Fruit fly (Drosophila melanogaster) whole organism, embryonic: Measurements from ENCODE around the gene CG32320.

Experiments
- CG10543 ChIP-seq: fragments of 200-800 bp; sonication (Bioruptor generic); optimal IDR thresholded peaks from 3 replicates; lab custom pipeline; 2017; ENCODE audit warnings: missing biosample characterization, mild to moderate bottlenecking, missing genetic modification characterization, moderate library complexity
- CG10565 ChIP-seq: fragments of 200-800 bp; sonication (Bioruptor generic); optimal IDR thresholded peaks from 3 replicates; lab custom pipeline; 2016; ENCODE audit warnings: missing biosample characterization, mild to moderate bottlenecking, missing genetic modification characterization
- CG11093 ChIP-seq: fragments of 200-800 bp; sonication (Bioruptor generic); IDR thresholded peaks from 3 replicates; pipeline ENCODE4 v1.3.6; 2022; ENCODE audit warnings: missing biosample characterization, missing genetic modification characterization
- CG11398 ChIP-seq: fragments of 200-800 bp; sonication (Bioruptor generic); optimal IDR thresholded peaks from 2 replicates; lab custom pipeline; 2016; ENCODE audit warnings: missing biosample characterization, missing genetic modification characterization
- CG12071 ChIP-seq: fragments of 200-800 bp; sonication (Bioruptor generic); optimal IDR thresholded peaks from 3 replicates; lab custom pipeline; 2018; ENCODE audit warnings: missing biosample characterization, mild to moderate bottlenecking, missing genetic modification characterization
- CG12769 ChIP-seq: fragments of 200-800 bp; sonication (Bioruptor generic); optimal IDR thresholded peaks from 2 replicates; lab custom pipeline; 2019; ENCODE audit warnings: missing biosample characterization, mild to moderate bottlenecking, missing genetic modification characterization, moderate library complexity
- CG14014 ChIP-seq: fragments of 200-800 bp; sonication (Bioruptor generic); IDR thresholded peaks from 2 replicates; pipeline ENCODE4 v1.3.6; 2022; ENCODE audit warnings: missing biosample characterization, missing genetic modification characterization
- CG14965 ChIP-seq: fragments of 200-800 bp; sonication (Bioruptor generic); optimal IDR thresholded peaks from 2 replicates; lab custom pipeline; 2016; ENCODE audit warnings: missing biosample characterization, missing genetic modification characterization, borderline replicate concordance
- CG1602 ChIP-seq: fragments of 200-800 bp; sonication (Bioruptor generic); optimal IDR thresholded peaks from 3 replicates; lab custom pipeline; 2016; ENCODE audit warnings: missing biosample characterization, missing genetic modification characterization
- CG18476 ChIP-seq: fragments of 200-800 bp; sonication (Bioruptor generic); optimal IDR thresholded peaks from 2 replicates; lab custom pipeline; 2016; ENCODE audit warnings: missing biosample characterization, mild to moderate bottlenecking, missing genetic modification characterization
- CG2129 ChIP-seq: fragments of 200-800 bp; sonication (Bioruptor generic); IDR thresholded peaks from 2 replicates; pipeline ENCODE4 v1.3.6; 2022; ENCODE audit warnings: missing biosample characterization, missing genetic modification characterization; ENCODE audit not compliant: partially characterized antibody
- CG30431 ChIP-seq: fragments of 200-800 bp; sonication (Bioruptor generic); optimal IDR thresholded peaks from 2 replicates; lab custom pipeline; 2017; ENCODE audit warnings: missing biosample characterization, missing genetic modification characterization
- CG34376 ChIP-seq: fragments of 200-800 bp; sonication (Bioruptor generic); optimal IDR thresholded peaks from 2 replicates; lab custom pipeline; 2018; ENCODE audit warnings: missing biosample characterization, mild to moderate bottlenecking, missing genetic modification characterization
- CG3847 ChIP-seq: fragments of 200-800 bp; sonication (Bioruptor generic); IDR thresholded peaks from 2 replicates; pipeline ENCODE4 v1.3.6; 2022; ENCODE audit warnings: missing biosample characterization, missing genetic modification characterization
- CG4328 ChIP-seq: fragments of 200-800 bp; sonication (Bioruptor generic); optimal IDR thresholded peaks from 3 replicates; lab custom pipeline; 2017; ENCODE audit warnings: missing biosample characterization, missing genetic modification reagents, missing genetic modification characterization
- CG4404 ChIP-seq: fragments of 200-800 bp; sonication (Bioruptor generic); IDR thresholded peaks from 2 replicates; pipeline ENCODE4 v1.3.6; 2022; ENCODE audit warnings: missing biosample characterization, missing genetic modification characterization
- CG6254 ChIP-seq: fragments of 200-800 bp; sonication (Bioruptor generic); optimal IDR thresholded peaks from 3 replicates; lab custom pipeline; 2017; ENCODE audit warnings: mild to moderate bottlenecking, missing biosample characterization, missing genetic modification reagents, missing genetic modification characterization
- D19A ChIP-seq: fragments of 200-800 bp; optimal IDR thresholded peaks from 3 replicates; lab custom pipeline; 2019; ENCODE audit warnings: missing biosample characterization, mild to moderate bottlenecking, missing genetic modification characterization, moderate library complexity
- Deaf1 ChIP-seq: fragments of 200-800 bp; optimal IDR thresholded peaks from 3 replicates; lab custom pipeline; 2019; ENCODE audit warnings: missing biosample characterization, mild to moderate bottlenecking, missing genetic modification characterization, moderate library complexity
- Dref ChIP-seq: fragments of 200-800 bp; sonication (Bioruptor generic); IDR thresholded peaks from 2 replicates; pipeline ENCODE4 v1.3.6; 2022; ENCODE audit warnings: missing biosample characterization, missing genetic modification characterization
- Ets97D ChIP-seq: fragments of 200-800 bp; sonication (Bioruptor generic); optimal IDR thresholded peaks from 3 replicates; lab custom pipeline; 2016; ENCODE audit warnings: missing biosample characterization, missing genetic modification characterization
- Fer2 ChIP-seq: fragments of 200-800 bp; sonication (Bioruptor generic); optimal IDR thresholded peaks from 2 replicates; lab custom pipeline; 2018; ENCODE audit warnings: missing biosample characterization, mild to moderate bottlenecking, missing genetic modification characterization, moderate library complexity
- HLH3B ChIP-seq: fragments of 200-800 bp; sonication (Bioruptor generic); IDR thresholded peaks from 2 replicates; pipeline ENCODE4 v1.3.6; 2022; ENCODE audit warnings: missing biosample characterization, missing genetic modification characterization
- HmgD ChIP-seq: fragments of 200-800 bp; sonication (Bioruptor generic); optimal IDR thresholded peaks from 3 replicates; lab custom pipeline; 2016; ENCODE audit warnings: missing biosample characterization, missing genetic modification characterization
- Med ChIP-seq: fragments of 200-800 bp; sonication (Bioruptor generic); peaks from one replicate; lab custom pipeline; 2016; ENCODE audit warnings: missing biosample characterization, missing genetic modification characterization, mild to moderate bottlenecking, inconsistent platforms, moderate library complexity
- Poxn ChIP-seq: fragments of 200-800 bp; sonication (Bioruptor generic); IDR thresholded peaks from 2 replicates; pipeline ENCODE4 v1.3.6; 2022; ENCODE audit warnings: missing biosample characterization, missing genetic modification characterization
- TFAM ChIP-seq: fragments of 200-800 bp; sonication (Bioruptor generic); optimal IDR thresholded peaks from 2 replicates; lab custom pipeline; 2017; ENCODE audit warnings: missing biosample characterization, missing genetic modification characterization, inconsistent platforms
- Usf ChIP-seq: fragments of 200-800 bp; sonication (Bioruptor generic); optimal IDR thresholded peaks from 2 replicates; lab custom pipeline; 2017; ENCODE audit warnings: missing genotype, missing biosample characterization, missing genetic modification characterization
- ara ChIP-seq: fragments of 200-800 bp; sonication (Bioruptor generic); IDR thresholded peaks from 2 replicates; pipeline ENCODE4 v1.3.6; 2022; ENCODE audit warnings: missing biosample characterization, missing genetic modification characterization
- ash1 ChIP-seq: fragments of 200-800 bp; sonication (Bioruptor generic); optimal IDR thresholded peaks from 2 replicates; lab custom pipeline; 2018; ENCODE audit warnings: missing biosample characterization, mild to moderate bottlenecking, missing genetic modification characterization
- az2 ChIP-seq: fragments of 200-800 bp; sonication (Bioruptor generic); optimal IDR thresholded peaks from 3 replicates; lab custom pipeline; 2016; ENCODE audit warnings: missing biosample characterization, missing genetic modification characterization
- br ChIP-seq: fragments of >200 bp; optimal IDR thresholded peaks from 2 replicates; lab custom pipeline; 2017
- cg ChIP-seq: fragments of 200-800 bp; sonication (Bioruptor generic); optimal IDR thresholded peaks from 3 replicates; lab custom pipeline; 2019; ENCODE audit warnings: missing biosample characterization, mild to moderate bottlenecking, missing genetic modification characterization, moderate library complexity
- chinmo ChIP-seq: fragments of 200-800 bp; sonication (Bioruptor generic); IDR thresholded peaks from 4 replicates; pipeline ENCODE4 v1.3.6; 2022; ENCODE audit warnings: missing biosample characterization, missing genetic modification characterization; ENCODE audit not compliant: partially characterized antibody
- dm ChIP-seq: fragments of 200-800 bp; sonication (Bioruptor generic); optimal IDR thresholded peaks from 3 replicates; lab custom pipeline; 2016; ENCODE audit warnings: missing biosample characterization, missing genetic modification characterization
- emc ChIP-seq: fragments of 200-800 bp; sonication (Bioruptor generic); optimal IDR thresholded peaks from 2 replicates; lab custom pipeline; 2016; ENCODE audit warnings: missing biosample characterization, missing genetic modification characterization
- en ChIP-seq: fragments of 200-800 bp; sonication (Bioruptor generic); optimal IDR thresholded peaks from 2 replicates; lab custom pipeline; 2016; ENCODE audit warnings: missing biosample characterization, missing genetic modification characterization
- eyg ChIP-seq: fragments of 200-800 bp; sonication (Bioruptor generic); optimal IDR thresholded peaks from 3 replicates; lab custom pipeline; 2016; ENCODE audit warnings: missing biosample characterization, missing genetic modification characterization
- fru ChIP-seq: fragments of >200 bp; optimal IDR thresholded peaks from 2 replicates; lab custom pipeline; 2017
- gce ChIP-seq: fragments of 200-800 bp; sonication (Bioruptor generic); IDR thresholded peaks from 3 replicates; pipeline ENCODE4 v1.3.6; 2022; ENCODE audit warnings: missing biosample characterization, missing genetic modification characterization
- grau ChIP-seq: fragments of 200-800 bp; optimal IDR thresholded peaks from 3 replicates; lab custom pipeline; 2019; ENCODE audit warnings: missing biosample characterization, mild to moderate bottlenecking, missing genetic modification characterization, moderate library complexity
- ind ChIP-seq: fragments of 200-800 bp; sonication (Bioruptor generic); optimal IDR thresholded peaks from 3 replicates; lab custom pipeline; 2016; ENCODE audit warnings: missing biosample characterization, missing genetic modification characterization
- nerfin-2 ChIP-seq: fragments of 200-800 bp; sonication (Bioruptor generic); IDR thresholded peaks from 2 replicates; pipeline ENCODE4 v1.3.6; 2022; ENCODE audit warnings: missing biosample characterization, missing genetic modification characterization; ENCODE audit not compliant: partially characterized antibody
- otp ChIP-seq: fragments of 200-800 bp; sonication (Bioruptor generic); IDR thresholded peaks from 3 replicates; pipeline ENCODE4, ENCODE4 v1.3.6; 2022; ENCODE audit warnings: missing biosample characterization, missing genetic modification characterization
- pb ChIP-seq: fragments of 200-800 bp; sonication (Bioruptor generic); optimal IDR thresholded peaks from 3 replicates; lab custom pipeline; 2016; ENCODE audit warnings: missing biosample characterization, missing genetic modification characterization
- pnt ChIP-seq: fragments of 200-800 bp; sonication (Bioruptor generic); optimal IDR thresholded peaks from 3 replicates; lab custom pipeline; 2016; ENCODE audit warnings: missing biosample characterization, missing genetic modification characterization
- sna ChIP-seq: fragments of 200-800 bp; sonication (Bioruptor generic); IDR thresholded peaks from 2 replicates; pipeline ENCODE4 v1.3.6; 2022; ENCODE audit warnings: missing biosample characterization, missing genetic modification characterization; ENCODE audit not compliant: partially characterized antibody
- so ChIP-seq: fragments of 200-800 bp; sonication (Bioruptor generic); IDR thresholded peaks from 3 replicates; pipeline ENCODE4 v1.3.6; 2022; ENCODE audit warnings: missing biosample characterization, missing genetic modification characterization
- sob ChIP-seq: fragments of 200-800 bp; sonication (Bioruptor generic); IDR thresholded peaks from 2 replicates; pipeline ENCODE4 v1.3.6; 2022; ENCODE audit warnings: missing biosample characterization, missing genetic modification characterization
- sr ChIP-seq: fragments of 200-800 bp; sonication (Bioruptor generic); IDR thresholded peaks from 3 replicates; pipeline ENCODE4 v1.3.6; 2022; ENCODE audit warnings: missing biosample characterization, missing genetic modification characterization
- tup ChIP-seq: fragments of 200-800 bp; sonication (Bioruptor generic); optimal IDR thresholded peaks from 2 replicates; lab custom pipeline; 2016; ENCODE audit warnings: missing biosample characterization, mild to moderate bottlenecking, missing genetic modification characterization, moderate library complexity

The CG32320 gene

DNA sequence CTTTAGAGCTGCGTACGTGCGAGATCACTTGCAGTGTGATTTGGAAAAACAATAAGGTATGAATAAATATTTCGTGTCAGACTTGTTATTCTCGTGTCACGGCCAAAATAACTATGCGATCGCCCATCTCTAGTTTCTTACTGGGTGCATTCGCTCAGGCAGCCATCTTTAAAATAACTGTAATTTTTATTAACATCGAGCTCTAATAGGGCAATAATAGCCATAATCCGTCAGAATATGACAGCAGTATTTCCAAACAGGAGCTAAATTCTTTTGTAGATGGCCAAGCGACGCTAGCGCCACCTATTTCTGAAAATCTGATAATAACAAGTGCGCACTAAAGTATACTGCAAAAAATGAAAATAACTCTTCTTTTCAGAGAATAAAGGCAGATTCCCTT lies 46.3 kb upstream of the CG32320 start (continued):
- no peak for TF ChIP-seq CG14014 (GFP tag; lab: Robert Waterston, UW)
- 0 out of 3 replicates have a peak, but pooled peaks have one; percentile 17 for TF ChIP-seq otp (GFP tag; lab: Robert Waterston, UW)
- TF ChIP-seq sob (GFP tag; lab: Robert Waterston, UW), result no peak
- peak; percentile 96 for TF ChIP-seq sna (GFP tag; lab: Robert Waterston, UW)
- peak; percentile 48 for TF ChIP-seq D19A
- no peak for TF ChIP-seq CG6254
- no peak for TF ChIP-seq fru (lab: Kevin White, UChicago)
- TF ChIP-seq CG18476 (GFP tag; lab: Kevin White, UChicago), result no peak
- no peak for TF ChIP-seq Usf (GFP tag; lab: Kevin White, UChicago)
- peak; percentile 3 for TF ChIP-seq pnt (GFP tag; lab: Kevin White, UChicago)
- no peak for TF ChIP-seq br (lab: Kevin White, UChicago)
- TF ChIP-seq CG2129 (GFP tag; lab: Robert Waterston, UW), result peak; percentile 94
- TF ChIP-seq CG10565 (GFP tag; lab: Kevin White, UChicago), result no peak
- TF ChIP-seq Dref (GFP tag; lab: Robert Waterston, UW), result no peak
- TF ChIP-seq HLH3B (GFP tag; lab: Robert Waterston, UW), result 0 out of 2 replicates have a peak, but pooled peaks have one; percentile 33
- TF ChIP-seq TFAM (GFP tag; lab: Kevin White, UChicago), result no peak
- TF ChIP-seq cg, result no peak
- no peak for TF ChIP-seq sr (GFP tag; lab: Robert Waterston, UW)
- TF ChIP-seq CG12071, result no peak
- no peak for TF ChIP-seq dm (GFP tag; lab: Kevin White, UChicago)
- TF ChIP-seq ash1, result no peak
- TF ChIP-seq grau (tag; lab: Kevin White, UChicago), result peak; percentile 47
- TF ChIP-seq pb (GFP tag; lab: Kevin White, UChicago), result peak; percentile 12
- TF ChIP-seq en (GFP tag; lab: Kevin White, UChicago), result no peak

DNA sequence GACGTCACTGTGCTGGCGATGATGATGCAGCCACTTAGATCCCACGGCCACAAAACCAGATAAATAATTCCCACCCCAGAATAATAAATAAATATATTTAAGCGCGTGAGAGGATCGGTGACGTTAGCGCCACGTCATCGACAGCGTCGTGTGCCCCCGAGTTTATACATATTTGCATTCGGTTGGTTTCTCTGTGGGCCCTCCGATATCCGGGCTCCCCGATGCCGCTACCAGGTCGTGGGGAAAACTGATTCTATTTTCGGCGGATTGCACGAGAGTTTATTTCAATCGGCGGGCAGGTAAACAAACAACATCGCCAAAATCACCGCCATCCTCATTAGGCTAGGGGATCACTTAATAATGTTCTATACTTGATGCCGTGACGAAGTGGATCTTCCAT lies 44.2 kb upstream of the CG32320 start:
- TF ChIP-seq Deaf1 (tag; lab: Kevin White, UChicago) (peak; percentile 54), CG11398 (no peak), Med (peak; percentile 37), CG12769 (tag; lab: Kevin White, UChicago) (peak; percentile 84), eyg (GFP tag; lab: Kevin White, UChicago) (no peak), CG14965 (GFP tag; lab: Kevin White, UChicago) (no peak), gce (GFP tag; lab: Robert Waterston, UW) (no peak), HmgD (GFP tag; lab: Kevin White, UChicago) (no peak), CG1602 (GFP tag; lab: Kevin White, UChicago) (no peak), CG10543 (GFP tag; lab: Kevin White, UChicago) (peak; percentile 8), chinmo (GFP tag; lab: Robert Waterston, UW) (0 out of 4 replicates have a peak, but pooled peaks have one; percentile 63), so (GFP tag; lab: Robert Waterston, UW) (0 out of 3 replicates have a peak, but pooled peaks have one; percentile 54)

DNA sequence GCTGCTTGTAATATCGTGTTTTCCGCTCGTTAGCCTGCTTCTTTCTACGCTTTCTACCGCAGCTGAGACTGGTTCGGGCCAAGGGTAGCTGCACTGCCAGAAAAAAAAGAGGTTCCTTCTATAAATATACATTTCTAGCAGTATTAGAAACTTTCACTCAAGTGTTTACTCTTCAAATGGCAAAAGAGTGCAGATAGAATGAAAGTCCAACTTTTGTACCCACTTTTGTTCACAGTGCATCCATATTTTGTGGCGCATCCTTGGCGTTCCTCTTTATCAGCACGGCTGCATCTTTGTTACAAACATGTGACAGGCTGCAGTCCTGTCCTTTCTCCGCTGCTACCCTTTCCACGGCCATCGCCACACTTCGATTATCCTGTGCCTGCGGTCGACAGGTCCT lies 40.0 kb upstream of the CG32320 start:
- no peak for TF ChIP-seq CG4328
- TF ChIP-seq emc (GFP tag; lab: Kevin White, UChicago), result no peak
- no peak for TF ChIP-seq CG11093 (GFP tag; lab: Robert Waterston, UW)
- TF ChIP-seq CG34376 (GFP tag; lab: Kevin White, UChicago), result no peak
- peak; percentile 11 for TF ChIP-seq CG30431 (GFP tag; lab: Kevin White, UChicago)
- TF ChIP-seq az2 (GFP tag; lab: Kevin White, UChicago), result no peak
- TF ChIP-seq eyg (GFP tag; lab: Kevin White, UChicago), result no peak
- no peak for TF ChIP-seq Ets97D (GFP tag; lab: Kevin White, UChicago)
- TF ChIP-seq CG3847 (GFP tag; lab: Robert Waterston, UW), result no peak
- TF ChIP-seq tup (GFP tag; lab: Kevin White, UChicago), result no peak
- TF ChIP-seq Fer2 (tag; lab: Kevin White, UChicago), result no peak
- peak; percentile 79 for TF ChIP-seq CG4404 (GFP tag; lab: Robert Waterston, UW)
- TF ChIP-seq ind, result no peak
- TF ChIP-seq nerfin-2 (GFP tag; lab: Robert Waterston, UW), result no peak
- no peak for TF ChIP-seq Poxn (GFP tag; lab: Robert Waterston, UW)
- TF ChIP-seq ara (GFP tag; lab: Robert Waterston, UW), result peak; percentile 43; the same call in 1 of the 2 replicates
